Worm (Caenorhabditis elegans) whole organism, L4 larva: ENCODE results near the gene T26A5.2.

ENCODE experiments used
- F26F4.8 ChIP-seq: fragments of 200-800 bp; sonication (Bioruptor generic); conservative IDR thresholded peaks from 2 replicates; pipeline ENCODE4 v1.3.6; 2022; ENCODE audit warnings: missing genetic modification characterization, missing compliant biosample characterization
- F37D6.2 ChIP-seq: sonication (generic microtip); optimal IDR thresholded peaks from 2 replicates; lab custom pipeline; 2016; ENCODE audit warnings: mild to moderate bottlenecking, missing genetic modification characterization, missing compliant biosample characterization
- T20F7.1 ChIP-seq: fragments of 200-800 bp; sonication (Bioruptor generic); optimal IDR thresholded peaks from 2 replicates; lab custom pipeline; 2018; ENCODE audit warnings: mild to moderate bottlenecking, missing genetic modification characterization, missing compliant biosample characterization
- Y75B8A.6 ChIP-seq: fragments of 200-800 bp; sonication (Bioruptor generic); IDR thresholded peaks from 2 replicates; pipeline ENCODE4 v1.3.6; 2022; ENCODE audit warnings: missing genetic modification reagents, missing genetic modification characterization, missing compliant biosample characterization
- ZK546.5 ChIP-seq, 2 experiments: sonication (generic microtip); optimal IDR thresholded peaks; 2 replicates each; lab custom pipeline; 2017; ENCODE audit warnings: missing biosample characterization in 2 of 2, missing genetic modification characterization in 2 of 2
- aha-1 ChIP-seq: fragments of 150-350 bp; peaks from one replicate; lab custom pipeline; 2014; ENCODE audit warnings: missing biosample characterization, missing genetic modification characterization
- ceh-20 ChIP-seq: fragments of 200-800 bp; sonication (Bioruptor generic); IDR thresholded peaks from 2 replicates; pipeline ENCODE4 v1.3.6; 2022; ENCODE audit warnings: missing genetic modification reagents, missing genetic modification characterization, missing compliant biosample characterization
- ceh-28 ChIP-seq: fragments of 150-350 bp; optimal IDR thresholded peaks from 2 replicates; lab custom pipeline; 2014; ENCODE audit warnings: missing biosample characterization, missing genetic modification reagents, missing genetic modification characterization
- ceh-44 ChIP-seq: fragments of 200-800 bp; sonication (Bioruptor generic); IDR thresholded peaks from 2 replicates; pipeline ENCODE4 v1.3.6; 2022; ENCODE audit warnings: missing genetic modification reagents, missing genetic modification characterization, missing compliant biosample characterization
- ceh-62 ChIP-seq: sonication (generic microtip); optimal IDR thresholded peaks from 2 replicates; lab custom pipeline; 2017; ENCODE audit warnings: missing biosample characterization, missing genetic modification characterization
- ceh-82 ChIP-seq: sonication (generic microtip); optimal IDR thresholded peaks from 2 replicates; lab custom pipeline; 2017; ENCODE audit warnings: missing biosample characterization, missing genetic modification characterization
- cey-2 ChIP-seq: sonication (generic microtip); optimal IDR thresholded peaks from 3 replicates; lab custom pipeline; 2017; ENCODE audit warnings: missing genetic modification characterization, mild to moderate bottlenecking, missing compliant biosample characterization, antibody characterized with exemption, borderline replicate concordance; ENCODE audit not compliant: insufficient read depth
- daf-16 ChIP-seq, 3 experiments: sonication (generic microtip); optimal IDR thresholded peaks; 2 replicates each; lab custom pipeline; 2016 to 2017; ENCODE audit warnings: missing genetic modification characterization in 3 of 3, missing genetic modification reagents in 3 of 3, mild to moderate bottlenecking in 2 of 3, missing compliant biosample characterization in 2 of 3, missing biosample characterization in 1 of 3, moderate library complexity in 1 of 3
- daf-8 ChIP-seq: fragments of 200-800 bp; sonication (Bioruptor generic); IDR thresholded peaks from 2 replicates; pipeline ENCODE4 v1.3.6; 2022; ENCODE audit warnings: missing genetic modification characterization, missing compliant biosample characterization
- dmd-6 ChIP-seq: fragments of 200-800 bp; sonication (Bioruptor generic); IDR thresholded peaks from 2 replicates; pipeline ENCODE4 v1.3.6; 2022; ENCODE audit warnings: missing genetic modification reagents, missing genetic modification characterization, missing compliant biosample characterization
- duxl-1 ChIP-seq: sonication (generic microtip); optimal IDR thresholded peaks from 2 replicates; lab custom pipeline; 2016; ENCODE audit warnings: mild to moderate bottlenecking, missing genetic modification characterization, moderate library complexity, missing compliant biosample characterization; ENCODE audit not compliant: poor library complexity
- egl-43 ChIP-seq: fragments of 200-800 bp; sonication (Bioruptor generic); IDR thresholded peaks from 2 replicates; pipeline ENCODE4 v1.3.6; 2022; ENCODE audit warnings: missing genetic modification reagents, missing genetic modification characterization, missing compliant biosample characterization
- fkh-10 ChIP-seq: fragments of 150-350 bp; optimal IDR thresholded peaks from 2 replicates; lab custom pipeline; 2014; ENCODE audit warnings: missing biosample characterization, missing genetic modification reagents, missing genetic modification characterization
- fos-1 ChIP-seq: fragments of 150-350 bp; optimal IDR thresholded peaks from 2 replicates; lab custom pipeline; 2014; ENCODE audit warnings: missing biosample characterization, missing genetic modification characterization
- hif-1 ChIP-seq, 2 experiments: sonication (generic microtip); optimal IDR thresholded peaks; 2 replicates each; lab custom pipeline; 2016 to 2017; ENCODE audit warnings: missing compliant biosample characterization in 2 of 2, missing genetic modification characterization in 2 of 2, missing genetic modification reagents in 2 of 2, missing genotype in 2 of 2, mild to moderate bottlenecking in 1 of 2
- hlh-30 ChIP-seq: sonication (generic microtip); optimal IDR thresholded peaks from 2 replicates; lab custom pipeline; 2017; ENCODE audit warnings: antibody characterized with exemption, mild to moderate bottlenecking, missing genetic modification characterization, missing compliant biosample characterization; ENCODE audit not compliant: insufficient read depth
- hmg-1.1 ChIP-seq: fragments of 200-800 bp; sonication (Bioruptor generic); IDR thresholded peaks from 2 replicates; pipeline ENCODE4 v1.3.6; 2022; ENCODE audit warnings: missing genetic modification reagents, missing genetic modification characterization, missing compliant biosample characterization
- lim-7 ChIP-seq: fragments of 200-800 bp; sonication (Bioruptor generic); IDR thresholded peaks from 2 replicates; pipeline ENCODE4 v1.3.6; 2022; ENCODE audit warnings: missing genetic modification characterization, missing compliant biosample characterization
- lin-13 ChIP-seq: fragments of 150-350 bp; optimal IDR thresholded peaks from 2 replicates; lab custom pipeline; 2014; ENCODE audit warnings: missing biosample characterization, missing genetic modification reagents, missing genetic modification characterization
- lin-15B ChIP-seq: fragments of 150-350 bp; sonication (generic microtip); optimal IDR thresholded peaks from 3 replicates; lab custom pipeline; 2014; ENCODE audit warnings: missing biosample characterization, missing genetic modification characterization
- lin-38 ChIP-seq: fragments of 200-800 bp; sonication (Bioruptor generic); IDR thresholded peaks from 2 replicates; pipeline ENCODE4 v1.3.6; 2022; ENCODE audit warnings: missing genetic modification reagents, missing genetic modification characterization, missing compliant biosample characterization
- lin-39 ChIP-seq: fragments of 150-350 bp; optimal IDR thresholded peaks from 2 replicates; lab custom pipeline; 2014; ENCODE audit warnings: missing biosample characterization, missing genetic modification reagents, missing genetic modification characterization
- madf-5 ChIP-seq, 2 experiments: fragments of 200-800 bp; sonication (Bioruptor generic); IDR thresholded peaks; 2 replicates each; pipeline ENCODE4 v1.3.6; 2022; ENCODE audit warnings: missing compliant biosample characterization in 2 of 2, missing genetic modification characterization in 2 of 2
- madf-9 ChIP-seq: fragments of 200-800 bp; sonication (Bioruptor generic); conservative IDR thresholded peaks from 2 replicates; pipeline ENCODE4 v1.3.6; 2022; ENCODE audit warnings: missing genetic modification reagents, missing genetic modification characterization, missing compliant biosample characterization
- mdt-29 ChIP-seq: fragments of 200-800 bp; sonication (Bioruptor generic); IDR thresholded peaks from 2 replicates; pipeline ENCODE4 v1.3.6; 2022; ENCODE audit warnings: missing genetic modification reagents, missing genetic modification characterization, missing compliant biosample characterization
- nhr-102 ChIP-seq: sonication (generic microtip); optimal IDR thresholded peaks from 2 replicates; lab custom pipeline; 2016; ENCODE audit warnings: mild to moderate bottlenecking, missing genetic modification characterization, moderate library complexity, missing compliant biosample characterization
- nhr-6 ChIP-seq: fragments of 150-350 bp; optimal IDR thresholded peaks from 2 replicates; lab custom pipeline; 2014; ENCODE audit warnings: missing biosample characterization, missing genetic modification characterization
- nhr-77 ChIP-seq: fragments of 150-350 bp; optimal IDR thresholded peaks from 2 replicates; lab custom pipeline; 2014; ENCODE audit warnings: missing biosample characterization, missing genetic modification characterization
- pha-4 ChIP-seq, 2 experiments: fragments of 150-350 bp in 1 of 2; fragments of 200-800 bp in 1 of 2; sonication (Bioruptor generic) in 1 of 2; IDR thresholded peaks in 1 of 2; optimal IDR thresholded peaks in 1 of 2; 2 replicates each; pipeline versions ENCODE4 v1.3.6 to Lab custom; 2014 to 2022; ENCODE audit warnings: missing genetic modification characterization in 2 of 2, missing genetic modification reagents in 2 of 2, missing biosample characterization in 1 of 2, missing compliant biosample characterization in 1 of 2
- php-3 ChIP-seq: fragments of 200-800 bp; sonication (Bioruptor generic); IDR thresholded peaks from 2 replicates; pipeline ENCODE4 v1.3.6; 2022; ENCODE audit warnings: missing genetic modification reagents, missing genetic modification characterization, missing compliant biosample characterization
- pqm-1 ChIP-seq: sonication (generic microtip); optimal IDR thresholded peaks from 2 replicates; lab custom pipeline; 2017; ENCODE audit warnings: missing biosample characterization, missing genetic modification characterization
- rbr-2 ChIP-seq: sonication (generic microtip); optimal IDR thresholded peaks from 2 replicates; lab custom pipeline; 2016; ENCODE audit warnings: missing genotype, missing genetic modification characterization, missing compliant biosample characterization
- saeg-2 ChIP-seq: fragments of 200-800 bp; sonication (Bioruptor generic); IDR thresholded peaks from 2 replicates; pipeline ENCODE4 v1.3.6; 2022; ENCODE audit warnings: missing genetic modification reagents, missing genetic modification characterization, missing compliant biosample characterization
- set-16 ChIP-seq: fragments of 200-800 bp; sonication (Bioruptor generic); IDR thresholded peaks from 2 replicates; pipeline ENCODE4 v1.3.6; 2022; ENCODE audit warnings: missing genetic modification reagents, missing genetic modification characterization, missing compliant biosample characterization
- skn-1 ChIP-seq: fragments of 150-350 bp; optimal IDR thresholded peaks from 2 replicates; lab custom pipeline; 2014; ENCODE audit warnings: missing biosample characterization, missing genetic modification characterization
- spr-1 ChIP-seq: sonication (generic microtip); optimal IDR thresholded peaks from 2 replicates; lab custom pipeline; 2016; ENCODE audit warnings: mild to moderate bottlenecking, missing genetic modification characterization, missing compliant biosample characterization
- unc-62 ChIP-seq, 3 experiments: fragments of 150-350 bp in 1 of 3; sonication (generic microtip); optimal IDR thresholded peaks in 2 of 3; peaks in 1 of 3; 1 replicate in 1 of 3; 2 replicates in 2 of 3; lab custom pipeline; 2014 to 2017; ENCODE audit warnings: missing biosample characterization in 3 of 3, missing genetic modification characterization in 3 of 3, missing genetic modification reagents in 3 of 3, missing genotype in 1 of 3
- vab-7 ChIP-seq: fragments of 200-800 bp; sonication (Bioruptor generic); IDR thresholded peaks from 2 replicates; pipeline ENCODE4 v1.3.6; 2022; ENCODE audit warnings: missing genetic modification reagents, missing genetic modification characterization, missing compliant biosample characterization
- zag-1 ChIP-seq: fragments of 150-350 bp; optimal IDR thresholded peaks from 2 replicates; lab custom pipeline; 2014; ENCODE audit warnings: missing biosample characterization, missing genetic modification characterization
- zfp-2 ChIP-seq: sonication (generic microtip); optimal IDR thresholded peaks from 2 replicates; lab custom pipeline; 2016; ENCODE audit warnings: mild to moderate bottlenecking, missing genetic modification characterization, missing compliant biosample characterization
- zfp-3 ChIP-seq: fragments of 200-800 bp; sonication (Bioruptor generic); conservative IDR thresholded peaks from 2 replicates; pipeline ENCODE4 v1.3.6; 2022; ENCODE audit warnings: missing genetic modification reagents, missing genetic modification characterization, missing compliant biosample characterization
- zip-11 ChIP-seq: fragments of 200-800 bp; sonication (Bioruptor generic); IDR thresholded peaks from 2 replicates; pipeline ENCODE4 v1.3.6; 2022; ENCODE audit warnings: missing genetic modification characterization, missing compliant biosample characterization
- zip-2 ChIP-seq: fragments of 150-350 bp; optimal IDR thresholded peaks from 2 replicates; lab custom pipeline; 2014; ENCODE audit warnings: missing biosample characterization, missing genetic modification characterization
- ztf-11 ChIP-seq: fragments of 150-350 bp; optimal IDR thresholded peaks from 2 replicates; lab custom pipeline; 2014; ENCODE audit warnings: missing biosample characterization, missing genetic modification characterization
- ztf-7 ChIP-seq: fragments of 150-350 bp; optimal IDR thresholded peaks from 2 replicates; lab custom pipeline; 2014; ENCODE audit warnings: missing biosample characterization, missing genetic modification characterization

T26A5.2 gene

ce11 chrIII:6431766-6432228 lies 35.3 kb upstream of the T26A5.2 start, which contains the start of the genes mrps-17 and txdc-9 (continued):
- TF ChIP-seq F37D6.2 (peak; percentile 21), hif-1 (tag; optimal IDR thresholded peaks at IDR 0.05; lab: Kevin White, UChicago) (no peak), fkh-10 (GFP tag; lab: Kevin White, UChicago) (peak; percentile 30), daf-16 (GFP tag; optimal IDR thresholded peaks at IDR 0.05; lab: Kevin White, UChicago) (no peak), daf-16 (tag; optimal IDR thresholded peaks at IDR 0.05; lab: Kevin White, UChicago) (no peak), ztf-11 (tag; lab: Kevin White, UChicago) (no peak), zip-11 (GFP tag; lab: Robert Waterston, UW) (no peak), T20F7.1 (GFP tag; lab: Kevin White, UChicago) (no peak), zip-2 (no peak), ceh-62 (tag; lab: Kevin White, UChicago) (no peak), cey-2 (tag; lab: Kevin White, UChicago) (no peak), ceh-20 (GFP tag; lab: Robert Waterston, UW) (no peak), skn-1 (tag; lab: Kevin White, UChicago) (no peak), lin-13 (peak; percentile 31), madf-9 (no peak), mdt-29 (no peak), lin-39 (no peak), unc-62 (GFP tag; optimal IDR thresholded peaks at IDR 0.05 in 1 of 2; lab: Kevin White, UChicago) (no peak), unc-62 (tag; optimal IDR thresholded peaks at IDR 0.05; lab: Kevin White, UChicago) (no peak), daf-8 (GFP tag; lab: Robert Waterston, UW) (no peak), set-16 (GFP tag; lab: Robert Waterston, UW) (no peak), egl-43 (GFP tag; lab: Robert Waterston, UW) (no peak), vab-7 (no peak), lim-7 (GFP tag; lab: Robert Waterston, UW) (no peak), lin-15B (tag; lab: Kevin White, UChicago) (no peak), ceh-44 (GFP tag; lab: Robert Waterston, UW) (no peak), nhr-6 (tag; lab: Kevin White, UChicago) (peak; percentile 84), spr-1 (tag; lab: Kevin White, UChicago) (no peak), ZK546.5 (tag; optimal IDR thresholded peaks at IDR 0.05; lab: Kevin White, UChicago) (no peak), pha-4 (GFP tag; IDR thresholded peaks at IDR 0.05; lab: Robert Waterston, UW) (no peak), pha-4 (tag; optimal IDR thresholded peaks at IDR 0.05; lab: Kevin White, UChicago) (peak; percentile 58), nhr-77 (tag; lab: Kevin White, UChicago) (peak; percentile 56), nhr-102 (tag; lab: Kevin White, UChicago) (no peak), ceh-28 (tag; lab: Kevin White, UChicago) (no peak), hmg-1.1 (GFP tag; lab: Robert Waterston, UW) (peak; percentile 61), zfp-2 (tag; lab: Kevin White, UChicago) (no peak), lin-38 (peak; percentile 93), madf-5 (GFP tag; IDR thresholded peaks at IDR 0.05; lab: Robert Waterston, UW) (no peak), hlh-30 (tag; lab: Kevin White, UChicago) (no peak), php-3 (GFP tag; lab: Robert Waterston, UW) (no peak), F26F4.8 (GFP tag; lab: Robert Waterston, UW) (no peak), saeg-2 (no peak), dmd-6 (peak; percentile 8; the same call in 1 of the 2 replicates), pqm-1 (tag; lab: Kevin White, UChicago) (no peak), Y75B8A.6 (GFP tag; lab: Robert Waterston, UW) (no peak), fos-1 (tag; lab: Kevin White, UChicago) (no peak), zag-1 (tag; lab: Kevin White, UChicago) (no peak), aha-1 (peak; percentile 90), ceh-82 (tag; lab: Kevin White, UChicago) (no peak), ztf-7 (tag; lab: Kevin White, UChicago) (no peak), duxl-1 (tag; lab: Kevin White, UChicago) (no peak), zfp-3 (no peak), rbr-2 (tag; lab: Kevin White, UChicago) (peak; percentile 73)
